Fruit fly (Drosophila melanogaster) whole organism, embryonic: ENCODE data around the gene CG13893.

ENCODE experiments used
- Asciz ChIP-seq: fragments of 200-800 bp; sonication (Bioruptor generic); optimal IDR thresholded peaks from 2 replicates; lab custom pipeline; 2017; ENCODE audit warnings: missing biosample characterization, mild to moderate bottlenecking, missing genetic modification characterization, missing genetic modification reagents
- Atf6 ChIP-seq: fragments of 200-800 bp; sonication (Bioruptor generic); IDR thresholded peaks from 2 replicates; pipeline ENCODE4 v1.3.6; 2022; ENCODE audit warnings: missing biosample characterization, missing genetic modification characterization
- Bdp1 ChIP-seq: fragments of 200-800 bp; sonication (Bioruptor generic); optimal IDR thresholded peaks from 3 replicates; lab custom pipeline; 2016; ENCODE audit warnings: missing biosample characterization, missing genetic modification characterization
- CG10209 ChIP-seq: fragments of 200-800 bp; sonication (Bioruptor generic); optimal IDR thresholded peaks from 3 replicates; lab custom pipeline; 2017; ENCODE audit warnings: missing biosample characterization, mild to moderate bottlenecking, missing genetic modification characterization, missing genetic modification reagents
- CG10321 ChIP-seq: fragments of 200-800 bp; sonication (Bioruptor generic); IDR thresholded peaks from 2 replicates; pipeline ENCODE4 v1.3.6; 2022; ENCODE audit warnings: missing biosample characterization, missing genetic modification characterization
- CG10565 ChIP-seq: fragments of 200-800 bp; sonication (Bioruptor generic); optimal IDR thresholded peaks from 3 replicates; lab custom pipeline; 2016; ENCODE audit warnings: missing biosample characterization, mild to moderate bottlenecking, missing genetic modification characterization
- CG10959 ChIP-seq: fragments of 200-800 bp; sonication (Bioruptor generic); IDR thresholded peaks from 2 replicates; pipeline ENCODE4 v1.3.6; 2022; ENCODE audit warnings: missing biosample characterization, missing genetic modification characterization
- CG12219 ChIP-seq: fragments of 200-800 bp; sonication (Bioruptor generic); optimal IDR thresholded peaks from 3 replicates; lab custom pipeline; 2018; ENCODE audit warnings: missing biosample characterization, mild to moderate bottlenecking, missing genetic modification characterization
- CG12769 ChIP-seq: fragments of 200-800 bp; sonication (Bioruptor generic); optimal IDR thresholded peaks from 2 replicates; lab custom pipeline; 2019; ENCODE audit warnings: missing biosample characterization, mild to moderate bottlenecking, missing genetic modification characterization, moderate library complexity
- CG13123 ChIP-seq: fragments of 200-800 bp; sonication (Bioruptor generic); optimal IDR thresholded peaks from 2 replicates; lab custom pipeline; 2016; ENCODE audit warnings: missing biosample characterization, missing genetic modification characterization
- CG13296 ChIP-seq: fragments of 200-800 bp; sonication (Bioruptor generic); optimal IDR thresholded peaks from 3 replicates; lab custom pipeline; 2018; ENCODE audit warnings: missing biosample characterization, mild to moderate bottlenecking, missing genetic modification characterization
- CG14014 ChIP-seq: fragments of 200-800 bp; sonication (Bioruptor generic); IDR thresholded peaks from 2 replicates; pipeline ENCODE4 v1.3.6; 2022; ENCODE audit warnings: missing biosample characterization, missing genetic modification characterization
- CG14860 ChIP-seq: fragments of 200-800 bp; sonication (Bioruptor generic); IDR thresholded peaks from 3 replicates; pipeline ENCODE4 v1.3.6; 2022; ENCODE audit warnings: missing biosample characterization, missing genetic modification characterization; ENCODE audit not compliant: partially characterized antibody
- CG1602 ChIP-seq: fragments of 200-800 bp; sonication (Bioruptor generic); optimal IDR thresholded peaks from 3 replicates; lab custom pipeline; 2016; ENCODE audit warnings: missing biosample characterization, missing genetic modification characterization
- CG16779 ChIP-seq: fragments of 200-800 bp; sonication (Bioruptor generic); IDR thresholded peaks from 2 replicates; pipeline ENCODE4 v1.3.6; 2022; ENCODE audit warnings: missing biosample characterization, missing genetic modification characterization
- CG17802 ChIP-seq: fragments of 200-800 bp; sonication (Bioruptor generic); optimal IDR thresholded peaks from 2 replicates; lab custom pipeline; 2018; ENCODE audit warnings: missing biosample characterization, mild to moderate bottlenecking, missing genetic modification characterization, moderate library complexity
- CG18764 ChIP-seq: fragments of 200-800 bp; sonication (Bioruptor generic); optimal IDR thresholded peaks from 3 replicates; lab custom pipeline; 2016; ENCODE audit warnings: missing biosample characterization, missing genetic modification characterization
- CG31388 ChIP-seq: fragments of 200-800 bp; sonication (Bioruptor generic); optimal IDR thresholded peaks from 2 replicates; lab custom pipeline; 2016; ENCODE audit warnings: missing biosample characterization, missing genetic modification characterization
- CG32532 ChIP-seq: fragments of 200-800 bp; sonication (Bioruptor generic); IDR thresholded peaks from 2 replicates; pipeline ENCODE4 v1.3.6; 2022; ENCODE audit warnings: missing biosample characterization, missing genetic modification characterization
- CG4617 ChIP-seq: fragments of 200-800 bp; sonication (Bioruptor generic); optimal IDR thresholded peaks from 3 replicates; lab custom pipeline; 2016; ENCODE audit warnings: missing biosample characterization, missing genetic modification characterization, borderline replicate concordance
- CG4854 ChIP-seq: fragments of 200-800 bp; sonication (Bioruptor generic); optimal IDR thresholded peaks from 2 replicates; lab custom pipeline; 2016; ENCODE audit warnings: missing biosample characterization, missing genetic modification characterization, inconsistent platforms
- CG6254 ChIP-seq: fragments of 200-800 bp; sonication (Bioruptor generic); optimal IDR thresholded peaks from 3 replicates; lab custom pipeline; 2017; ENCODE audit warnings: mild to moderate bottlenecking, missing biosample characterization, missing genetic modification reagents, missing genetic modification characterization
- CG6683 ChIP-seq: fragments of 200-800 bp; sonication (Bioruptor generic); optimal IDR thresholded peaks from 2 replicates; lab custom pipeline; 2017; ENCODE audit warnings: missing biosample characterization, mild to moderate bottlenecking, missing genetic modification characterization, missing genetic modification reagents
- CG7786 ChIP-seq: fragments of 200-800 bp; sonication (Bioruptor generic); optimal IDR thresholded peaks from 2 replicates; lab custom pipeline; 2016; ENCODE audit warnings: missing biosample characterization, missing genetic modification characterization
- CG7839 ChIP-seq: fragments of 200-800 bp; sonication (Bioruptor generic); optimal IDR thresholded peaks from 3 replicates; lab custom pipeline; 2018; ENCODE audit warnings: missing biosample characterization, mild to moderate bottlenecking, missing genetic modification characterization, moderate library complexity
- CG8478 ChIP-seq: fragments of >200 bp; optimal IDR thresholded peaks from 2 replicates; lab custom pipeline; 2018
- HLHmδ ChIP-seq: fragments of 200-800 bp; sonication (Bioruptor generic); optimal IDR thresholded peaks from 2 replicates; lab custom pipeline; 2018; ENCODE audit warnings: missing biosample characterization, mild to moderate bottlenecking, missing genetic modification characterization, moderate library complexity
- Hey ChIP-seq: fragments of 200-800 bp; sonication (Bioruptor generic); optimal IDR thresholded peaks from 3 replicates; lab custom pipeline; 2018; ENCODE audit warnings: missing biosample characterization, mild to moderate bottlenecking, missing genetic modification characterization
- Hmx ChIP-seq: fragments of 200-800 bp; sonication (Bioruptor generic); optimal IDR thresholded peaks from 2 replicates; lab custom pipeline; 2016; ENCODE audit warnings: missing biosample characterization, missing genetic modification characterization
- MESR4 ChIP-seq: fragments of 200-800 bp; sonication (Bioruptor generic); optimal IDR thresholded peaks from 2 replicates; lab custom pipeline; 2018; ENCODE audit warnings: missing biosample characterization, mild to moderate bottlenecking, missing genetic modification characterization, moderate library complexity
- Med ChIP-seq: fragments of 200-800 bp; sonication (Bioruptor generic); peaks from one replicate; lab custom pipeline; 2016; ENCODE audit warnings: missing biosample characterization, missing genetic modification characterization, mild to moderate bottlenecking, inconsistent platforms, moderate library complexity
- NFAT ChIP-seq: fragments of 200-800 bp; sonication (Bioruptor generic); IDR thresholded peaks from 2 replicates; pipeline ENCODE4 v1.3.6; 2022; ENCODE audit warnings: missing biosample characterization, missing genetic modification characterization
- ac ChIP-seq: fragments of 200-800 bp; sonication (Bioruptor generic); optimal IDR thresholded peaks from 3 replicates; lab custom pipeline; 2017; ENCODE audit warnings: missing biosample characterization, mild to moderate bottlenecking, missing genetic modification characterization
- az2 ChIP-seq: fragments of 200-800 bp; sonication (Bioruptor generic); optimal IDR thresholded peaks from 3 replicates; lab custom pipeline; 2016; ENCODE audit warnings: missing biosample characterization, missing genetic modification characterization
- btn ChIP-seq: fragments of 200-800 bp; sonication (Bioruptor generic); optimal IDR thresholded peaks from 2 replicates; lab custom pipeline; 2016; ENCODE audit warnings: missing biosample characterization, missing genetic modification characterization
- ftz-f1 ChIP-seq: fragments of 200-800 bp; sonication (Bioruptor generic); optimal IDR thresholded peaks from 2 replicates; lab custom pipeline; 2016; ENCODE audit warnings: missing biosample characterization, missing genetic modification characterization
- insv ChIP-seq, 2 experiments: fragments of 200-800 bp; sonication (Bioruptor generic); optimal IDR thresholded peaks; 3 replicates each; lab custom pipeline; 2016 to 2018; ENCODE audit warnings: missing biosample characterization in 2 of 2, missing genetic modification characterization in 2 of 2
- lbe ChIP-seq: fragments of 200-800 bp; sonication (Bioruptor generic); optimal IDR thresholded peaks from 2 replicates; lab custom pipeline; 2016; ENCODE audit warnings: missing biosample characterization, mild to moderate bottlenecking, missing genetic modification characterization
- nmo ChIP-seq: fragments of 200-800 bp; sonication (Bioruptor generic); optimal IDR thresholded peaks from 2 replicates; lab custom pipeline; 2018; ENCODE audit warnings: missing biosample characterization, mild to moderate bottlenecking, missing genetic modification characterization, moderate library complexity
- pan ChIP-seq, 4 experiments: fragments of >200 bp in 3 of 4; fragments of 200-800 bp in 1 of 4; sonication (Bioruptor generic) in 1 of 4; optimal IDR thresholded peaks in 3 of 4; IDR thresholded peaks in 1 of 4; 2 replicates each; pipeline versions ENCODE4 v1.3.6 to Lab custom; 2017 to 2022; ENCODE audit warnings: missing biosample characterization in 2 of 4, missing genetic modification characterization in 2 of 4, mixed read lengths in 1 of 4
- pros ChIP-seq: fragments of 200-800 bp; sonication (Bioruptor generic); optimal IDR thresholded peaks from 3 replicates; lab custom pipeline; 2019; ENCODE audit warnings: missing biosample characterization, mild to moderate bottlenecking, missing genetic modification characterization, moderate library complexity
- sima ChIP-seq: fragments of 200-800 bp; sonication (Bioruptor generic); optimal IDR thresholded peaks from 2 replicates; lab custom pipeline; 2016; ENCODE audit warnings: missing biosample characterization, missing genetic modification characterization
- slbo ChIP-seq: fragments of 200-800 bp; sonication (Bioruptor generic); IDR thresholded peaks from 2 replicates; pipeline ENCODE4 v1.3.6; 2022; ENCODE audit warnings: missing biosample characterization, missing genetic modification characterization
- sqz ChIP-seq: fragments of 200-800 bp; sonication (Bioruptor generic); optimal IDR thresholded peaks from 3 replicates; lab custom pipeline; 2018; ENCODE audit warnings: missing biosample characterization, mild to moderate bottlenecking, missing genetic modification characterization
- sug ChIP-seq: fragments of 200-800 bp; optimal IDR thresholded peaks from 2 replicates; lab custom pipeline; 2019; ENCODE audit warnings: missing biosample characterization, mild to moderate bottlenecking, missing genetic modification characterization, moderate library complexity
- tin ChIP-seq: fragments of 200-800 bp; sonication (Bioruptor generic); optimal IDR thresholded peaks from 3 replicates; lab custom pipeline; 2016; ENCODE audit warnings: missing biosample characterization, missing genetic modification characterization
- tup ChIP-seq: fragments of 200-800 bp; sonication (Bioruptor generic); optimal IDR thresholded peaks from 2 replicates; lab custom pipeline; 2016; ENCODE audit warnings: missing biosample characterization, mild to moderate bottlenecking, missing genetic modification characterization, moderate library complexity
- vfl ChIP-seq: fragments of 200-800 bp; sonication (Bioruptor generic); optimal IDR thresholded peaks from 2 replicates; lab custom pipeline; 2016; ENCODE audit warnings: missing biosample characterization, missing genetic modification characterization
- zen2 ChIP-seq: fragments of 200-800 bp; sonication (Bioruptor generic); IDR thresholded peaks from 3 replicates; pipeline ENCODE4 v1.3.6; 2022; ENCODE audit warnings: missing biosample characterization, missing genetic modification characterization; ENCODE audit not compliant: partially characterized antibody

The CG13893 gene

DNA sequence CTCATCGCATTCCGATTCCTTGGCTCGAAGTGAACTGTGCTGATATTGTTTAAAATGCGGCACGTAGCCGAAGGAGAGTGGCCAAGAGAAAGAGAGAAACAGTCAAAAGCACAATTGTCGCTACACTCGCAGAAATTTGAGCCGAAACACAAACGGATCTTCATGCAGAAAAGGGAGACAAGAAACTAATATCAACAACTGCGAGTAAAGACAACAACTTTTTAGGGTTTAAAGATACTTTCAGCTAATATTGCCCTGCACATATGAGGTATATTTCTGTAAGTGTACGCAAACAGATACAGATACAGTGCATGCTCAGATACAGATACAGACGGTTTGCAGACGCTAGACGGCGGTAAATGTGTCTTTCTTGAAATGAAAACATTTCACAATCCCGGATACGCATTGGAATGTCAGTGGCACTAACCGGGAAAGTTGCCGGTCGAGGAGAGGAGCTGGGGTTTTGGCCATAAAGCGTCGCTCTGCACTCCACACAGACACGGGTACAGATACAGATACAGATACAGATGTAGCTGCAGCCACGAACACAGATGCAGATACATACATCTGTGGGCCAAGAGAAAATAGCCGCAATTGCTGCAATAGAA lies 40.4 kb upstream of the CG13893 start (continued):
- TF ChIP-seq slbo (GFP tag; lab: Robert Waterston, UW) (peak; percentile 83), az2 (GFP tag; lab: Kevin White, UChicago) (peak; percentile 93), CG4617 (GFP tag; lab: Kevin White, UChicago) (peak; percentile 72), lbe (peak; percentile 71), CG32532 (GFP tag; lab: Robert Waterston, UW) (peak; percentile 73), tin (GFP tag; lab: Kevin White, UChicago) (peak; percentile 93), HLHmδ (no peak), CG7839 (tag; lab: Kevin White, UChicago) (peak; percentile 86), CG10565 (peak; percentile 66), CG16779 (0 out of 2 replicates have a peak, but pooled peaks have one; percentile 48), CG12769 (tag; lab: Kevin White, UChicago) (peak; percentile 89), sima (GFP tag; lab: Kevin White, UChicago) (peak; percentile 72), tup (GFP tag; lab: Kevin White, UChicago) (peak; percentile 76), pan (optimal IDR thresholded peaks at IDR 0.05; lab: Kevin White, UChicago) (no peak), pan (GFP tag; optimal IDR thresholded peaks at IDR 0.05 in 1 of 2, IDR thresholded peaks at IDR 0.05 in 1 of 2) (peak in 1 of 2 experiments; percentile 93), ftz-f1 (no peak), Med (GFP tag; lab: Kevin White, UChicago) (peak; percentile 98), btn (GFP tag; lab: Kevin White, UChicago) (peak; percentile 88), CG8478 (lab: Kevin White, UChicago) (no peak), nmo (GFP tag; lab: Kevin White, UChicago) (peak; percentile 86), NFAT (GFP tag; lab: Robert Waterston, UW) (no peak; the same call in 1 of the 2 replicates), CG14014 (GFP tag; lab: Robert Waterston, UW) (peak; percentile 76), pros (GFP tag; lab: Kevin White, UChicago) (no peak), vfl (GFP tag; lab: Kevin White, UChicago) (peak; percentile 4), CG13296 (GFP tag; lab: Kevin White, UChicago) (peak; percentile 64), Asciz (peak; percentile 90), CG7786 (GFP tag; lab: Kevin White, UChicago) (peak; percentile 87), Atf6 (GFP tag; lab: Robert Waterston, UW) (peak; percentile 64; the same call in 1 of the 2 replicates), zen2 (GFP tag; lab: Robert Waterston, UW) (no peak), CG10209 (GFP tag; lab: Kevin White, UChicago) (peak; percentile 87), ac (GFP tag; lab: Kevin White, UChicago) (peak; percentile 34), CG6683 (GFP tag; lab: Kevin White, UChicago) (peak; percentile 36), Bdp1 (GFP tag; lab: Kevin White, UChicago) (peak; percentile 76), CG31388 (GFP tag; lab: Kevin White, UChicago) (peak; percentile 58), CG13123 (GFP tag; lab: Kevin White, UChicago) (peak; percentile 68), MESR4 (GFP tag; lab: Kevin White, UChicago) (peak; percentile 42), CG4854 (peak; percentile 69), CG6254 (GFP tag; lab: Kevin White, UChicago) (peak; percentile 85), sqz (GFP tag; lab: Kevin White, UChicago) (peak; percentile 76), CG18764 (GFP tag; lab: Kevin White, UChicago) (peak; percentile 89), CG12219 (GFP tag; lab: Kevin White, UChicago) (peak; percentile 88), insv (GFP tag; optimal IDR thresholded peaks at IDR 0.05; lab: Kevin White, UChicago) (no peak), Hmx (GFP tag; lab: Kevin White, UChicago) (no peak), CG1602 (GFP tag; lab: Kevin White, UChicago) (peak; percentile 82), CG10321 (GFP tag; lab: Robert Waterston, UW) (peak; percentile 49), Hey (tag; lab: Kevin White, UChicago) (no peak), CG14860 (no peak), CG17802 (tag; lab: Kevin White, UChicago) (peak; percentile 79), CG10959 (GFP tag; lab: Robert Waterston, UW) (peak; percentile 70), sug (tag; lab: Kevin White, UChicago) (peak; percentile 28)
